Fruit fly (Drosophila melanogaster): ENCODE measurements around the gene CG6592.
A peak's percentile ranks its signal among the peaks of the same experiment; 100 is the strongest.

DNA sequence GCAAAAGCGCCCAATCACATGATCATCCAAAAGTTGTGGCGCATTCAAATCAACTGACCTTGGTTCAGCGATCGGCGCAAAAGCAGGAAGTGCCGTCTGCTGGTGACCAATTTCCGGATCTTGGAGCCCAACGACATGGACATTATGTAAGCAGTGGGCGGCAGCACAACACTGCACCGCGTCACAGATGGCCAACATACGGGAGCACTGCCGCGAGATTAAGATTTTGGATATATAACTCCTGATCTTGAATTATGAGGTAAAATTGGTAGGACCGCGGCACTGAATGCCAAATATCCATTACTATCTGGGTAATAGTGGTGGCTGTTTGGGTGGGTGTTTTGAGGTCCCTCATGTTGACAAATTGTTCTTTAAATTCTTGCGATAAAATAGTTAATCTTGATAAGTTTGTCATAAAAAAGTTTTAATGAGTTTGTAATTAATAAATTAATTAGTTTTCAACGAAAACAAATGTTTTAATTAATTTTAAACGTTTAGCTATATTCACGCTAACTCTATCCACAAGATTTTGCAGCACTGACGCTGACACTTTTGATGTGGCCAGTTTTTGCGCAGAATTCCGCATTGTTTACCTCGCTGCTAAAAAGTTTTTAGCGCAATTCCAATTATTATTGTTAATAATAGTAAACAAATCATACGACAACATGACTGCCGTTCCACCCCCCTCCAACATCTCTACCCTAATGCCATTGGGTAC, 15.7 kb downstream of the CG6592 start, which contains the start of the genes CG13295 and CG6610:
- peak; percentile 50 for TF ChIP-seq Abd-B (GFP tag; optimal IDR thresholded peaks at IDR 0.05)
- peak; percentile 42 for TF ChIP-seq CG16815 (GFP tag; optimal IDR thresholded peaks at IDR 0.05)
- TF ChIP-seq CG8924 (tag; optimal IDR thresholded peaks at IDR 0.05), result peak; percentile 78
- no peak for TF ChIP-seq Asciz (GFP tag; optimal IDR thresholded peaks at IDR 0.05)
- peak; percentile 92 for TF ChIP-seq sd (tag; optimal IDR thresholded peaks at IDR 0.05)
- TF ChIP-seq CG8765 (GFP tag; IDR thresholded peaks at IDR 0.05), result no peak
- TF ChIP-seq hbn (GFP tag; IDR thresholded peaks at IDR 0.05; ENCODE audit: partially characterized antibody), result no peak
- TF ChIP-seq CTCF (GFP tag; optimal IDR thresholded peaks at IDR 0.05), result no peak
- TF ChIP-seq CG15011 (GFP tag; optimal IDR thresholded peaks at IDR 0.05), result peak; percentile 36
- TF ChIP-seq CG10543 (GFP tag; optimal IDR thresholded peaks at IDR 0.05), result peak; percentile 75
- TF ChIP-seq Atf3 (GFP tag; optimal IDR thresholded peaks at IDR 0.05), result no peak
- no peak for TF ChIP-seq unc-4 (GFP tag; IDR thresholded peaks at IDR 0.05; ENCODE audit: partially characterized antibody)
- TF ChIP-seq cato (GFP tag; optimal IDR thresholded peaks at IDR 0.05; ENCODE audit: borderline replicate concordance), result no peak
- no peak for TF ChIP-seq CG8478 (optimal IDR thresholded peaks at IDR 0.05)

Data from whole organism, embryonic.